Worm (Caenorhabditis elegans) whole organism, L1 larva: ENCODE results near the gene ttr-6.

ENCODE experiments used
- C34B4.2 ChIP-seq: sonication (generic microtip); optimal IDR thresholded peaks from 2 replicates; lab custom pipeline; 2017; ENCODE audit warnings: mild to moderate bottlenecking, missing genetic modification characterization, missing compliant biosample characterization
- aha-1 ChIP-seq: fragments of 150-350 bp; optimal IDR thresholded peaks from 2 replicates; lab custom pipeline; 2014; ENCODE audit warnings: missing biosample characterization, missing genetic modification characterization
- alr-1 ChIP-seq: fragments of 200-800 bp; sonication (Bioruptor generic); optimal IDR thresholded peaks from 2 replicates; lab custom pipeline; 2018; ENCODE audit warnings: borderline replicate concordance, mild to moderate bottlenecking, missing genetic modification characterization, missing compliant biosample characterization
- dsc-1 ChIP-seq: sonication (generic microtip); optimal IDR thresholded peaks from 2 replicates; lab custom pipeline; 2016; ENCODE audit warnings: mild to moderate bottlenecking, missing genetic modification characterization, missing compliant biosample characterization
- efl-1 ChIP-seq, 4 experiments: fragments of 150-350 bp; optimal IDR thresholded peaks in 3 of 4; peaks in 1 of 4; 1 replicate in 1 of 4; 2 replicates in 3 of 4; lab custom pipeline; 2014; ENCODE audit warnings: missing biosample characterization in 2 of 4, missing genetic modification characterization in 2 of 4, missing genetic modification reagents in 2 of 4
- elt-2 ChIP-seq: sonication (generic microtip); optimal IDR thresholded peaks from 2 replicates; lab custom pipeline; 2016; ENCODE audit warnings: missing genetic modification characterization, mild to moderate bottlenecking, inconsistent platforms, missing compliant biosample characterization, missing genetic modification reagents
- elt-3 ChIP-seq, 6 experiments: fragments of 150-350 bp in 1 of 6; sonication (generic microtip); optimal IDR thresholded peaks; 2 replicates each; lab custom pipeline; 2017 to 2018; ENCODE audit warnings: missing biosample characterization in 6 of 6, missing genetic modification characterization in 6 of 6, inconsistent platforms in 1 of 6
- lin-13 ChIP-seq: fragments of 150-350 bp; optimal IDR thresholded peaks from 2 replicates; lab custom pipeline; 2014; ENCODE audit warnings: missing biosample characterization, missing genetic modification reagents, missing genetic modification characterization
- nhr-76 ChIP-seq: sonication (generic microtip); optimal IDR thresholded peaks from 2 replicates; lab custom pipeline; 2017; ENCODE audit warnings: missing biosample characterization, missing genetic modification characterization
- snpc-4 ChIP-seq: fragments of 150-350 bp; optimal IDR thresholded peaks from 2 replicates; lab custom pipeline; 2014; ENCODE audit warnings: missing biosample characterization, missing genetic modification characterization
- unc-62 ChIP-seq: fragments of 150-350 bp; optimal IDR thresholded peaks from 2 replicates; lab custom pipeline; 2014; ENCODE audit warnings: missing biosample characterization, missing genetic modification reagents, missing genetic modification characterization
- zag-1 ChIP-seq: fragments of 150-350 bp; optimal IDR thresholded peaks from 2 replicates; lab custom pipeline; 2014; ENCODE audit warnings: missing biosample characterization, missing genetic modification characterization
- ztf-4 ChIP-seq: fragments of 150-350 bp; optimal IDR thresholded peaks from 2 replicates; lab custom pipeline; 2014; ENCODE audit warnings: missing biosample characterization, missing genetic modification characterization

ce11 chrX:6583385-6583784 lies 13.5 kb downstream of the ttr-6 start:
- no peak for TF ChIP-seq aha-1 (tag; lab: Kevin White, UChicago)
- TF ChIP-seq zag-1 (tag; lab: Kevin White, UChicago) = no peak
- no peak for TF ChIP-seq nhr-76
- TF ChIP-seq C34B4.2 (tag; lab: Kevin White, UChicago) = no peak
- no peak for TF ChIP-seq alr-1 (tag; lab: Kevin White, UChicago)
- TF ChIP-seq unc-62 (GFP tag; lab: Kevin White, UChicago) = no peak
- no peak for TF ChIP-seq lin-13 (GFP tag; lab: Kevin White, UChicago)
- no peak for TF ChIP-seq dsc-1 (tag; lab: Kevin White, UChicago)
- no peak for TF ChIP-seq snpc-4
- no peak for TF ChIP-seq elt-2
- TF ChIP-seq elt-3 (tag; optimal IDR thresholded peaks at IDR 0.05; lab: Kevin White, UChicago) = no peak
- TF ChIP-seq ztf-4 (tag; lab: Kevin White, UChicago) = no peak
- no peak for TF ChIP-seq efl-1 (optimal IDR thresholded peaks at IDR 0.05; lab: Kevin White, UChicago)
- TF ChIP-seq efl-1 (GFP tag; optimal IDR thresholded peaks at IDR 0.05 in 1 of 2; lab: Kevin White, UChicago) = no peak
